Worm (Caenorhabditis elegans) whole organism, midembryonic: ENCODE results near the gene ugt-9.

Experiments
- T22C8.4 ChIP-seq: fragments of 200-800 bp; sonication (Bioruptor generic); IDR thresholded peaks from 2 replicates; pipeline ENCODE4 v1.3.6; 2022; ENCODE audit warnings: missing genetic modification characterization, missing compliant biosample characterization
- cog-1 ChIP-seq: sonication (generic microtip); optimal IDR thresholded peaks from 2 replicates; lab custom pipeline; 2016; ENCODE audit warnings: missing genetic modification characterization, missing compliant biosample characterization
- flt-1 ChIP-seq: fragments of 200-800 bp; sonication (Bioruptor generic); IDR thresholded peaks from 2 replicates; pipeline ENCODE4 v1.3.6; 2022; ENCODE audit warnings: missing genetic modification characterization, missing compliant biosample characterization
- klf-2 ChIP-seq: fragments of 200-800 bp; sonication (Bioruptor generic); conservative IDR thresholded peaks from 2 replicates; pipeline ENCODE4 v1.3.6; 2022; ENCODE audit warnings: missing genetic modification reagents, missing genetic modification characterization, missing compliant biosample characterization
- med-1 ChIP-seq: sonication (generic microtip); optimal IDR thresholded peaks from 2 replicates; lab custom pipeline; 2017; ENCODE audit warnings: missing genetic modification characterization, mild to moderate bottlenecking, missing compliant biosample characterization, antibody characterized with exemption, missing genetic modification reagents; ENCODE audit not compliant: insufficient read depth
- tab-1 ChIP-seq: fragments of 200-800 bp; sonication (Bioruptor generic); IDR thresholded peaks from 2 replicates; pipeline ENCODE4 v1.3.6; 2022; ENCODE audit warnings: missing genetic modification characterization, missing compliant biosample characterization
- ztf-23 ChIP-seq: fragments of 200-800 bp; sonication (Bioruptor generic); IDR thresholded peaks from 2 replicates; pipeline ENCODE4 v1.3.6; 2022; ENCODE audit warnings: missing genetic modification reagents, missing genetic modification characterization, missing compliant biosample characterization
- ztf-29 ChIP-seq: fragments of 200-800 bp; sonication (Bioruptor generic); IDR thresholded peaks from 2 replicates; pipeline ENCODE4 v1.3.6; 2022; ENCODE audit warnings: missing genetic modification reagents, missing genetic modification characterization, missing compliant biosample characterization

DNA sequence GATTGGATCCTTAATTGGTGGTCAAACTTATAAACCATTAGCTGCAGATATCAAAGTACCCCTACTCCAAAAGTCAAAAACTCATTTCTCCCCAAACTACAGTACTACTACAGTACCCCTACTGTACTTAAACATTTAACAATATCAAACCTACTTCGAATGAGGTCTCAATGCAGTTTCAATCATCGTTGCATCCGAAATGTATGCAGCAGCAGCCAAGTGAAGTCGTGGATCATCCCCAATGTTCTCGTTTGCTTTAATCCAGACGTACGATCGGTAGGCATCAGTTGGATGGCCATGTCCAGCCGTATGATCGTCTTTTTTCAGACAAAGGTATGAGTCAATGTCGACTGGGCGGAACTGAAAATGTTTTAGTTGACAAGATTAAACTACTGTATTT, 38.3 kb upstream of the ugt-9 start:
- TF ChIP-seq tab-1 (GFP tag; lab: Robert Waterston, UW) (no peak), flt-1 (GFP tag; lab: Robert Waterston, UW) (no peak), klf-2 (GFP tag; lab: Robert Waterston, UW) (no peak), cog-1 (tag; lab: Kevin White, UChicago) (no peak), ztf-23 (GFP tag; lab: Robert Waterston, UW) (no peak), ztf-29 (no peak), med-1 (GFP tag; lab: Kevin White, UChicago) (no peak), T22C8.4 (GFP tag; lab: Robert Waterston, UW) (no peak)
